Fruit fly (Drosophila melanogaster) S2 (cell line): ENCODE measurements around the gene Or1a.

Source experiments
- CG8478 ChIP-seq: fragments of >200 bp; optimal IDR thresholded peaks from 2 replicates; lab custom pipeline; 2018
- CTCF ChIP-seq, 2 experiments: fragments of >200 bp; optimal IDR thresholded peaks; 2 replicates each; lab custom pipeline; 2018

Gene Or1a

dm6 chrX:336659-337266, 21.8 kb downstream of the Or1a start:
- no peak for TF ChIP-seq CG8478 (lab: Kevin White, UChicago)
- peak in 1 of 2 experiments; percentile 48 for TF ChIP-seq CTCF (optimal IDR thresholded peaks at IDR 0.05; lab: Kevin White, UChicago)

- TF ChIP-seq CTCF (optimal IDR thresholded peaks at IDR 0.05; lab: Kevin White, UChicago) (no peak), CG8478 (lab: Kevin White, UChicago) (no peak)
These were observed 23.2 kb downstream of the Or1a start for dm6 chrX:338123-338527.

- TF ChIP-seq CG8478 (lab: Kevin White, UChicago) (no peak), CTCF (optimal IDR thresholded peaks at IDR 0.05; lab: Kevin White, UChicago) (no peak)
These were observed 25.1 kb downstream of the Or1a start for dm6 chrX:339866-340571.

dm6 chrX:340809-341208, 25.9 kb downstream of the Or1a start:
- TF ChIP-seq CTCF (optimal IDR thresholded peaks at IDR 0.05; lab: Kevin White, UChicago), result no peak
- no peak for TF ChIP-seq CG8478 (lab: Kevin White, UChicago)

- TF ChIP-seq CTCF (optimal IDR thresholded peaks at IDR 0.05; lab: Kevin White, UChicago) (no peak), CG8478 (lab: Kevin White, UChicago) (no peak)
These were observed 27.7 kb downstream of the Or1a start for dm6 chrX:342422-343169.

- TF ChIP-seq CTCF (optimal IDR thresholded peaks at IDR 0.05; lab: Kevin White, UChicago) (no peak), CG8478 (lab: Kevin White, UChicago) (no peak)
These were observed 30.3 kb downstream of the Or1a start for dm6 chrX:345246-345645.

dm6 chrX:350266-350665, 35.3 kb downstream of the Or1a start, which contains the start of gene CG43181:
Gene CG43181 (plus strand): TSS chrX:350566.
- TF ChIP-seq CG8478 (lab: Kevin White, UChicago) (no peak), CTCF (optimal IDR thresholded peaks at IDR 0.05; lab: Kevin White, UChicago) (no peak)

- TF ChIP-seq CTCF (optimal IDR thresholded peaks at IDR 0.05; lab: Kevin White, UChicago) (no peak), CG8478 (lab: Kevin White, UChicago) (no peak)
These were observed 36.0 kb downstream of the Or1a start for dm6 chrX:350970-351369.

- no peak for TF ChIP-seq CG8478 (lab: Kevin White, UChicago)
- TF ChIP-seq CTCF (optimal IDR thresholded peaks at IDR 0.05; lab: Kevin White, UChicago), result no peak
These were observed 36.7 kb downstream of the Or1a start for dm6 chrX:351599-351998.

dm6 chrX:352767-353166, 37.8 kb downstream of the Or1a start, which contains the start of gene CG43182:
Gene CG43182 (plus strand): TSS chrX:353067.
- TF ChIP-seq CG8478 (lab: Kevin White, UChicago), result no peak
- TF ChIP-seq CTCF (optimal IDR thresholded peaks at IDR 0.05; lab: Kevin White, UChicago), result no peak

- TF ChIP-seq CG8478 (lab: Kevin White, UChicago) (no peak), CTCF (optimal IDR thresholded peaks at IDR 0.05; lab: Kevin White, UChicago) (no peak)
These were observed 39.1 kb downstream of the Or1a start for dm6 chrX:353929-354515.

- TF ChIP-seq CG8478 (lab: Kevin White, UChicago) (no peak), CTCF (optimal IDR thresholded peaks at IDR 0.05; lab: Kevin White, UChicago) (no peak)
These were observed 41.3 kb downstream of the Or1a start, which contains the start of gene y for dm6 chrX:356232-356631. Gene y (plus strand): TSS chrX:356509.

- TF ChIP-seq CTCF (optimal IDR thresholded peaks at IDR 0.05; lab: Kevin White, UChicago) (peak; percentile 49 to 64), CG8478 (lab: Kevin White, UChicago) (no peak)
These were observed 46.5 kb downstream of the Or1a start for dm6 chrX:361418-361817.

- no peak for TF ChIP-seq CG8478 (lab: Kevin White, UChicago)
- TF ChIP-seq CTCF (optimal IDR thresholded peaks at IDR 0.05; lab: Kevin White, UChicago), result no peak
These were observed 47.3 kb downstream of the Or1a start for dm6 chrX:362073-362674.
